Fruit fly (Drosophila melanogaster) S2 (cell line): ENCODE measurements around the gene CG34393.

Experiments used
- CG8478 ChIP-seq: fragments of >200 bp; optimal IDR thresholded peaks from 2 replicates; lab custom pipeline; 2018
- CTCF ChIP-seq, 2 experiments: fragments of >200 bp; optimal IDR thresholded peaks; 2 replicates each; lab custom pipeline; 2018

Gene CG34393

DNA sequence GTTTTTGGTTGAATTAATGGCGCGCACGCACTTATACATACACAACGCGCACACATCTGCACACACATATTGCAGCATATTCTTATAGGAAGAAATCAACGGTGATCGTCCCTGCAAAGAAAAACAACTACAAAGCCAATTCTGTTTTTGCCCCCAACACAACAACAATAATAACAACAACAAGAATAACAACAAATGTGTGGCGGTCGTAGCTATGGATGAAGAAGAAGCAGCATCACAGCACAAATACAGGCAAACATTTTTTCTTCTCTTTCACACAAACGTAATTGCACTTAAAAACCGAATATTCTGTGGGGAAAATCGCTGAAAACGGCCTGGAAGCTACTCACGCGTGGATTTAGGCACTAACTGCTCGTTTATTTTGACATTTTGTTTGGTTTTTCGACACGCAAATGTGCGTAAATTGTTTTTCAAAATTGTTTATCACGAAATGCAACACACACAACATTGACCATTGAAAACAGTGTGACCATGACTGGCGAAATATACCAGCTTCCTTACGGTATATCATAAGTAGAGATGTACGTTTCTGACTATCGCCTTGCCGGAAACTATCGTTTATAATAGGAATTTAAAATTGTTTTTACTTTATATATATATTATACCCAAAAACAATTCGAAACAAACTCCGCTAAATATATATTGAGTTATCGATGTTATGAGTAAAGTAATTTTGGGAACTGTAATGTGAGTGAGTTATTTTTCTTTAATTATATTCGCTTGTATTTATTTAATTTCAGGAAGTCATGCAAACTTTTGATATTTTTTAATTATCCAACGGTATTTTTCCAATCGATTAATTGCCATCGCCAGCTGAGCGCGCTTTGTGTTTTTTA is 40.9 kb downstream of the CG34393 start, which contains the start of the genes Mad and gkt:
Mad (minus strand) TSS at position 500 of the 857 bp plus-strand sequence.
gkt (plus strand) TSS at position 807 of the 857 bp plus-strand sequence.
- no peak for TF ChIP-seq CG8478
- no peak for TF ChIP-seq CTCF (optimal IDR thresholded peaks at IDR 0.05; lab: Kevin White, UChicago)

DNA sequence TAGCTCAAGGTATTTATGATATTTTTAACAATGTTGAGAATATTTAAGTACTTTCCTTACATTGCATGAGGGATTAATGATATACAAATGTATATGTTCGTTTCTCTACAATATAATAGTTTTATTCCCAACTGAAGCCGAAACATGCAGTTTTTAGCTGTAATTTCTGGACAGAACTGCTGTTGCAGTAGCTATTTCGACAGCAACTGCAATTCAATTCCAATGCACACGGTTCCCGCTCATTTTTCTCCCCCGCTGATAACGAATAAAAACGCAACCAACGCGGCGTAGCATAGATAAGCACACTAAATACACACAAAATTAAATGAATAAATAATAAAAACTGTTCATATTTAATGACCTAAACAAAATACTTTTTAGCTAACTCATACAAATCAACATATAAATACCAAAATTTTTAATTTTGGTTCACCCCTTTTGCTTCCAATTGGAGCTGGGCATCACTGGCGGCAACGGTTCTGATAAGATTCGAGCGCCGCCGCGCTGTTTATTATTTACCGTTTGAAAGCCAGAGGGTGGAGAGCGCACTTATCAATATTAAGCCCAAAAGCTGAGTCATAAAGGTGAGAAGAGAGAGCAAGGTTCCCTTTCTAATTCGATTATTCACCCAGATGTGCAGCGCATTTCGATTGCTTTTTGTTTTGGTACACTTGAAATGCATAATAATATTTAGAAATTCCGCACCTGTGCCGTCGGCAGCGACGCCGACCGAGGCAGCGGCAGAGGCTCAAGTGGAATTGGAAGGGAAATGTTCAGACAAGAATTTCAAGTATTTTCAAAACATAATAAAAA is 41.8 kb downstream of the CG34393 start:
- no peak for TF ChIP-seq CTCF (optimal IDR thresholded peaks at IDR 0.05; lab: Kevin White, UChicago)
- TF ChIP-seq CG8478: no peak

dm6 chr2L:3155804-3156203 is 44.5 kb downstream of the CG34393 start:
- TF ChIP-seq CTCF (optimal IDR thresholded peaks at IDR 0.05; lab: Kevin White, UChicago) (no peak), CG8478 (no peak)

DNA sequence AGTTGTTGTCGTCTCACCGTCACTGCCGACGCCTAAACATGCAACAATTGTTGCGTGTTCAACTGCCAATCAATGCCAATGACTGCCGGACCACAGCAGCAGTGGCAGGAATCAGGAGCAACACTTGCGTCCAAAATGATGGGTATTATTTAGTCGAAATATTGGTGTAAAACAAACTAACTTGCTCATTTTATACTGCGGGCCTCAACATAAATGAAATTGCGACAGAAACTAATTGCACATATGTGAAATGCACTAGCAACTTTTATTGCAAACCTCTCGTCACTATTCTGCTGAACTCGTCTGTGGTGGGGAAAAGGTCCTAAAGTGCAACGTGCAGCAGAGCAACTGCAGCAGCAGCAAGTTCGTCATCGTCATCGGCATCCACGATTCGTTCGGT is 45.5 kb downstream of the CG34393 start:
- TF ChIP-seq CTCF (optimal IDR thresholded peaks at IDR 0.05; lab: Kevin White, UChicago): no peak
- no peak for TF ChIP-seq CG8478

DNA sequence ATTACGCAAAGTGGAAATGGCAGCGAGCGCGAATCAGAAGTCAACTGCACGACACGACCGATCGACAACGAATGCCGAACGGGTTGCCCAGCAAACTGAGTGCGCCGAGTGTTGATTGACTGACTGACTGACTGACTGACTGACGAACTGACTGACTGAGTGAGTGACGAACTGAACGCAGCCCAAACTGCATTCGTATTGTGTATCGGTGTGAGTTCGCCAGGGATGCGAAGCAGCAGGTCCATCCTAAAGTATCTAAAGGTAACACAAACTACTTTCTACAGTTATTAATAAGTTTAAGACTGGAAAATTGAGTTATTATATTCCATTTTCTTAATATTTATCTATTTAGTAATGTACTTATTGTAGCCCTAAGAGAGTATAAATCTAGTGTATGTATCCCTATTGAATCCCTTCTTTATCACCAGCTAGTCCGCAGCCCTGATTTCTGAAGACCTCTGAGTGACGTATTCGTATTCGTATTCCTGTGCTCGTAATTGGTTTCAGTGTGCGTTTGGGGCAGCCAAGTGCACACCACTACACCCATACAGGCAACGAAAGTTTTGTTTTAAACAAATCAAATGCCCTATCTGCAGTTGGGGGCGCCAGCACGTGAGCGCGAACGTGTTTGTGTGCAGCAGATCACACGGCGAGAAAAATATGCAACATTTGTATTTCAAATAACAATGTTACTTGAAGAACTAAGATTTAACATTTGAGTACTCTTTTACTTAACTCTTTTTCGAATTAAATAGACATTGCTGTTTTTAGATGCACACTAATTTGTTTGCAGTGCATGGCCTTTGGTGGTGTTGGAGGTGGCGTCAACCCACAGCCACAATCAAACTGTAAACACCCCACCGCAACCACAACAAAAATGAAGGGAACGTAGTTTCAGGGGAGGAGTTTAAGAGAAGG is 47.3 kb downstream of the CG34393 start:
- TF ChIP-seq CTCF (optimal IDR thresholded peaks at IDR 0.05; lab: Kevin White, UChicago) (no peak), CG8478 (no peak)

DNA sequence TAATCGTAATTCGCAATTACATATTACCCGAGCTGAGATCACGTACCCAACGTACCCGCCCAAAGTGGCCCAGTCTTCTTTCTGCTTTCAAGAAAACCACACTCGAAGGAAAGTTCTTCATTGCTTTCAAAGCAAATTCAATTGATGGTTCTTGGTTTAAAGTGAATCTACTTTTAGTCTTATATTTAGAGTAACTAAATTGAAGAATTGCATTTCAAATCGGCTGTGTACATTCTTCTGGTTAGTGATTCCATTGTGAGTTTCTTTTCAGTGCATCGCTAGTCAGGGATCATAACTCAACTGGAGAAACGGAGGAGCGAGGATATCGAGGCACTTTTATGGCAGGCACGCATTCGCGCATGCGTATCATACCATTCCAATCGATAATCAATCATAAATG is 48.6 kb downstream of the CG34393 start:
- TF ChIP-seq CG8478: no peak
- no peak for TF ChIP-seq CTCF (optimal IDR thresholded peaks at IDR 0.05; lab: Kevin White, UChicago)

- TF ChIP-seq CG8478: no peak
- no peak for TF ChIP-seq CTCF (optimal IDR thresholded peaks at IDR 0.05; lab: Kevin White, UChicago)
These were observed 51.2 kb downstream of the CG34393 start for dm6 chr2L:3148959-3149591.

- TF ChIP-seq CG8478 (no peak), CTCF (optimal IDR thresholded peaks at IDR 0.05; lab: Kevin White, UChicago) (no peak)
These were observed 54.4 kb downstream of the CG34393 start for dm6 chr2L:3145897-3146296.

- TF ChIP-seq CG8478 (no peak), CTCF (optimal IDR thresholded peaks at IDR 0.05; lab: Kevin White, UChicago) (no peak)
These were observed 54.8 kb downstream of the CG34393 start, which contains the start of gene ND-B14.5B for dm6 chr2L:3145470-3145869. Gene ND-B14.5B, minus strand, starts transcription at chr2L:3145848.

DNA sequence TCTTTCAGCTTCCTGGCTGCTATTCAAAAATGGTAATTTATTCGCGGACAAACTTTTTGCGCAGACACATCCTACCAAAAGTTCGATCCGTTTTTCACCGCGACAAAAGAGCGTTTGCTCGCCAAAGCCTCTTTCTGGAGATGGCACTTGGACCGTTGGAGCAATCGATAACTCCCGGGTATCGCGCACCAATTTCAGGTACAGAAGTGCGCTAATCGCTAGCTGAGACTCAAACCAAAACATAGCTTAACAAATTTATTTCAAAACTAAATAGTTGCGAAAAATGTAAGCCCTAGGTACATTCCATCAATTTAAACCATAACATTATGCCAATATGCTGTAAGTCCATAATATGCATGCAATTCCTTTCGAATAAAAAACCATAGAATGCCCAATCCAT is 55.6 kb downstream of the CG34393 start, which contains the start of gene toc:
toc (minus strand) TSS at position 78 of the 400 bp plus-strand sequence.
- no peak for TF ChIP-seq CG8478
- TF ChIP-seq CTCF (optimal IDR thresholded peaks at IDR 0.05; lab: Kevin White, UChicago): peak; percentile 40 to 41

- no peak for TF ChIP-seq CG8478
- TF ChIP-seq CTCF (optimal IDR thresholded peaks at IDR 0.05; lab: Kevin White, UChicago): no peak
These were observed 56.4 kb downstream of the CG34393 start for dm6 chr2L:3143908-3144307.

DNA sequence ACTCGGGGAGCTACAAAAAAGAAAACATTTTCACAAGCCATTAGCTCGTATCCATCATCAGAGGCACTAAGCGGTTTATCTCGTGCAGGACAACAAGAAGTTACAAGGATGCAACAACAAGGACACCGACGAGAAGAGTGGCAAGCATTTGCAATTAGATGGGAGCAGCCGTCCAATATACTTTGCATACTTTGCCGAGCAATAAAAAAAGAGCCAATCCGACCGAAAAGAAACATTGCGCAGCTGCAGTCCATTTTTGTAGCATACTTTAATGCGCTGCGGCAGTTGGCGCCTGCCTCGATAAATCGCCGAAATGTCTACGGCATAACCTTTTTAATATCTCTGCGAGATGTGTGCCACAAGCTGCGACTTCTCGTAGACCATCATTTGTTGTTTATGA is 68.7 kb downstream of the CG34393 start:
- TF ChIP-seq CG8478: no peak
- TF ChIP-seq CTCF (optimal IDR thresholded peaks at IDR 0.05; lab: Kevin White, UChicago): no peak

DNA sequence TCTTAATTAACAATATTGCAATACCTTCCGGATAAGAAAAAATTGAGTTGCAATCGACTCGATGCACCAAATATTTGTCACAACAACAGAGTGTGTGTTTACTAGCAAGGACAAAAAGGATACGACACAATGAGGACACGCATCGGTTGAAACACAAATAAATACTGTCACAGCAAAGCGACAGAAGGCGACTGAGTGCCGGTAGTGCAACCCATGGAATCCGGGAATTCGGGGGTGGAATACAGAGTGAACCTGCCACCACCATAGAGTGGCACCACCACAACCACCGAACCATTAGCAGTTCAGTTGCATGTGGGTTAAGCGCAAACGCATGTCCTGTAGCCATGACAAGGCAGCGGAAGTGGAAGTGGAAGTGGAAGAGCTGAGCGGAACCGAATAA is 69.9 kb downstream of the CG34393 start:
- TF ChIP-seq CTCF (optimal IDR thresholded peaks at IDR 0.05; lab: Kevin White, UChicago) (no peak), CG8478 (no peak)

DNA sequence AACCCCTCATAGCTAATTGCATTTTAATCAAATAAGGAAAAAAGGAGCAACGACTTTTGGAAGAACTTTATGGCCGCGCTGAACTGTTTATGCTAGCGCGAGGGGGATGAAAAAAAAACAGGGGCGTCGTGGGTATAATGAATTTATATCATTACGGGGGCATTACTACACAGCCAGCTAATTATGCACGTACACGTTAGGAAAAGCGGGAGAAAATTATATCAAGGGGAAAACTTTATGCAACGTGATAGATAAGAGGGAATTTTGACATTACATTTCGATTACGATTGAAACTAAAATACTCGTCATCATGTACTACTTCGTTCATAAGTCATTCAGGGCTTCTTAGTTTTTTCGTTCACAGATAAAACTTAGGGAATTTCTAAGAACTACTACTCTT is 72.0 kb downstream of the CG34393 start, which contains the start of gene CG15403:
CG15403 (plus strand) TSS at position 301 of the 400 bp plus-strand sequence.
- no peak for TF ChIP-seq CTCF (optimal IDR thresholded peaks at IDR 0.05; lab: Kevin White, UChicago)
- TF ChIP-seq CG8478: no peak
